Worm (Caenorhabditis elegans): ENCODE measurements around the gene gtf-2H2C.

gtf-2H2C gene

DNA sequence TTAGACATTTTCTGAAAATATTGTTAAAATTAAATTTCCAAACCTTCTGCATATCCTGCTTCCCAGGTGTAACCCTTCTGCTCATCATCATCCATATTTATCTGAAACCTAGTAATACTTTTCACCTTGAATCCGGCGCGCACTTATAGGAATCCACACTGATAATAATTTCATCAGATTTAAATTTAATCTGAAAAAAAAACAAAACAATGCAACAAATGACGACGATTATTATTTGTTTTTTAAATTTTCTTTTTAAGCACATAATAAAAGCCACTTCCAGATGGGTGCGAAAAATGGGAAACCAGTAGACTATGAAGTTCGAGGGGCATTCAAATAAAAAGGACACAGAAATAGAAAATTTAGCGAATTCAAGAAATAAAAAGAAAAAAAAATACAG is at the start of gene gtf-2H2C:
Gene gtf-2H2C, minus strand, starts transcription at position 101 of the 400 bp plus-strand sequence.
- TF ChIP-seq him-1 (tag; optimal IDR thresholded peaks at IDR 0.05) (no peak), W03F9.2 (tag; optimal IDR thresholded peaks at IDR 0.05) (no peak), dao-5 (tag; optimal IDR thresholded peaks at IDR 0.05) (no peak)

DNA sequence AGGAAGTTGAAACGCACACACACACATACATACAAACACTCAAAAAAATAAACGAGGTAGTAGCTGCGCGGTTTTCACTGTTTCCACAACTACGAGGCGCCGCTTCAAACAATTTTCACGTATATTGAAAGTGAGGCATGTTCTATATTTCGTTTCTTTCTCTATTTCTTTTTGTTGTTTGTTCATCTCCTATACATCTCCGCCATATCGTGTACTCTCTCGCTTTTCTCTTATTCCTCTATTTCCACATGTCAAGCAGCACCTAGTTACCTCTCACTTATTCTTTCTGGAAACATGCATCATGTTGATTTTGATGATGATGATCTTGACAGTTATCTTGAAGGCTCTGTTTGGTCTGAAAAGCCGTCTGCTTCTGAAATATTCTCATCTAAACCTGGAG is 46.2 kb upstream of the gtf-2H2C start, which contains the start of gene ZK1128.7:
Gene ZK1128.7, plus strand, starts transcription at position 229 of the 400 bp plus-strand sequence.
- TF ChIP-seq him-1 (tag; optimal IDR thresholded peaks at IDR 0.05): no peak
- no peak for TF ChIP-seq dao-5 (tag; optimal IDR thresholded peaks at IDR 0.05)
- no peak for TF ChIP-seq W03F9.2 (tag; optimal IDR thresholded peaks at IDR 0.05)

DNA sequence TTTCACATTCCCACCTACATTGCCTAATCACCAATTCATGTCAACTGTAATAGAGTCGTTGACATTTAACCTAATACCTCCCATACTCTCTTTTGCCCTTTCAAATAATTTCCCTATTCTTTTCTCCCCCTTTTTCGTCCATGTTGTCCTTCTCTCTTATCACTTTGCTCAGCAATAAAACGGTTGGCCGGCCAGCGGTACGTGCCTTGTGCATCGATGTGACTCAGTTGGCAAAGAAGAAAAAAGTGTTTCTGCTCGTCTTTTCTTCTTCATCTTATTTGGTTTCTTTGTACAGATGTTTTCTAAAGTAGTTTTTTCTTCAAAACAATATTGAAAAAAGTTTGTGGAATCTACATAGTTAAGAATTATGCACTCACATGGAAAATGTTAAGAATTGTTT is 43.9 kb upstream of the gtf-2H2C start:
- TF ChIP-seq him-1 (tag; optimal IDR thresholded peaks at IDR 0.05) (no peak), W03F9.2 (tag; optimal IDR thresholded peaks at IDR 0.05) (no peak), dao-5 (tag; optimal IDR thresholded peaks at IDR 0.05) (no peak)

DNA sequence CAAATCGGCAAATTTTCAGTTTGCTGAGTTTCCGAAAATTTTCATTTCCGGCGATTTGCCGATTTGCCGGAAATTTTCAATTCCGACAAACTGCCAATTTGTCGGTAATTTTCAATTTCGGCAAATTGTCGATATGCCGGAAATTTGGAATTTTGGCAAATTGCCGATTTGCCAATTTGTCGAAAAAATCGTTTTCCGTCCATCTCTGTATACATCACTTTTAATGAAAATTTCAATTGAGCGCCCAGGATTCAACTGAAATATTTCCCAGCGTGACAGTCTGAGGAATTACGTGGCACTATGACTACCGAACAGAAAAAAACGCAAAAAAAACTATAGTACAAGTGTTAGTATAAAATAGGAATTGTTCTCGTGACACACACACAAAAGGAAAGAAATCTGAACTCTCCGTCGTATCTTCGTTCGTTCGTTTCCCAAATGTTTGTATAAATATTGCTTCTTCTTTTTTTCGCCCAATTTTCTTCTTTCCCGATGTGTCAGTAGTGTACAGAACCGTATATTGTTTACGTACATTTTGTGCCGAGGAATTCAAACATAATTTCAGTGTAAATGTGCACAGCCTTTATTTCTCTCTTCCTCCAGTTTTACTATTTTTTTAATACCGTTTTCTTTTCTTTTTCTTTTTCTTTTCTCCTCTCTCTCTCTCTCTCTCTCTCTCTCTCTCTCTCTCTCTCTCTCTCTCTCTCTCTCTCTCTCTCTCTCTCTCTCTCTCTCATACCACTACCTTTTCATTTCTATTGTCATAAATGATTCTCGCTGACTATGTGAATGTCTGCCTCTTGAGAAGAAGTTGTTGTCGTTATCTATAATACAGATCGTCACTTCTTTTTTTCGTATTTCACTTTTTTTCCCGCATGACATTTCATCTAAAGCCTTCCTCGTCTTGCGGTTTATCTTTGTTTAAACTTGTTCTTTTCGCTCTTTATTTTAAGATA is 42.2 kb upstream of the gtf-2H2C start:
- TF ChIP-seq him-1 (tag; optimal IDR thresholded peaks at IDR 0.05): no peak
- no peak for TF ChIP-seq dao-5 (tag; optimal IDR thresholded peaks at IDR 0.05)
- no peak for TF ChIP-seq W03F9.2 (tag; optimal IDR thresholded peaks at IDR 0.05)

DNA sequence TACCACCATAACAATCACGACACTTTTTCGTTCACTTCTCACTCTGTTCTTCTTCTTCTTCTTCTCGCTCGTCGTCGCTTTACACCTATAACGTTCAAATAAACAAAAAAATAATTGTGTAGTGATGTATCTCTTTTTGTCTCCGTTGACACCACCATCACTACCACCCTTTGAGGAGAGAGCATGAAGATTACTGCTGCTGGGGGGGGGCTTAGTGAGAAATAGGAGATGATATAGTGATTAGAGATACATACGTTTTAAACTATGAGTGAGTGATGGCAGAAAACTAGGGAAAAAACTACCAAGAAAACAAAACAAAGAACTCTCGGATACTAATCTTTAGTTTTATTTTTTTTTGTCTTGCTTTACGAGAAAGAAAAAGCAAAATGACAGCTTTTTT is 35.8 kb upstream of the gtf-2H2C start:
- TF ChIP-seq him-1 (tag; optimal IDR thresholded peaks at IDR 0.05) (no peak), W03F9.2 (tag; optimal IDR thresholded peaks at IDR 0.05) (no peak), dao-5 (tag; optimal IDR thresholded peaks at IDR 0.05) (no peak)

DNA sequence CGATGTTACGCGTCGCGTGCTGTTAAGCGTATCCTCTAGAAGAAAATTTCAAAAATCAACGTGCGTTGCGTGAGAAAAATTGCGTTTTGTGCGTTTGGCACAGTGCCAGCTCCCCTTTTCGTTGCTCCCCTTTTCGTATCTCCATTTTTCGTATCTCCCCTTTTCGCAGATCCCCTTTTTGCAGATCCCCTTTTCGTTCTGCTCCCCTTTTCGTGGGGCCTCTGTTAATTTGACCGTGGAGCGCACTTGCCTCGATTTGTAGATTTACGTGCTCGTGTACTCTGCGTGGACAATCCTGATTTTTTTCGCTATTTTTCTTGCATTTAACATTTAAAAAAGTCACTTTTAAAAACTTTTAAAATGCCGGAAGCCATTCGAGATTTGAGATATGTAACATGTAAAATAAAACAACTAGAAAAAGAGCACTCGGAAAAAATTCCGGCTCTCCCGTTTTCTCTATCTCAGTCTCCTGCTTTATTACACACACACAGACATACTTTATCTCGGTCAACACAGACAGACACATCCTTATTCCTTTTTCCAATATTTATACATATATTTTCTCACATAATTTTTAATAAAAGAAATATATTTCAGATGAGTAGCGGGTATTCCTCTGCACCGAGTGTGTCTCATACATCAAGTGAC is 33.1 kb upstream of the gtf-2H2C start, which contains the start of gene ttll-4:
Gene ttll-4, plus strand, starts transcription at position 598 of the 648 bp plus-strand sequence.
- TF ChIP-seq W03F9.2 (tag; optimal IDR thresholded peaks at IDR 0.05) (no peak), him-1 (tag; optimal IDR thresholded peaks at IDR 0.05) (peak; percentile 38)

DNA sequence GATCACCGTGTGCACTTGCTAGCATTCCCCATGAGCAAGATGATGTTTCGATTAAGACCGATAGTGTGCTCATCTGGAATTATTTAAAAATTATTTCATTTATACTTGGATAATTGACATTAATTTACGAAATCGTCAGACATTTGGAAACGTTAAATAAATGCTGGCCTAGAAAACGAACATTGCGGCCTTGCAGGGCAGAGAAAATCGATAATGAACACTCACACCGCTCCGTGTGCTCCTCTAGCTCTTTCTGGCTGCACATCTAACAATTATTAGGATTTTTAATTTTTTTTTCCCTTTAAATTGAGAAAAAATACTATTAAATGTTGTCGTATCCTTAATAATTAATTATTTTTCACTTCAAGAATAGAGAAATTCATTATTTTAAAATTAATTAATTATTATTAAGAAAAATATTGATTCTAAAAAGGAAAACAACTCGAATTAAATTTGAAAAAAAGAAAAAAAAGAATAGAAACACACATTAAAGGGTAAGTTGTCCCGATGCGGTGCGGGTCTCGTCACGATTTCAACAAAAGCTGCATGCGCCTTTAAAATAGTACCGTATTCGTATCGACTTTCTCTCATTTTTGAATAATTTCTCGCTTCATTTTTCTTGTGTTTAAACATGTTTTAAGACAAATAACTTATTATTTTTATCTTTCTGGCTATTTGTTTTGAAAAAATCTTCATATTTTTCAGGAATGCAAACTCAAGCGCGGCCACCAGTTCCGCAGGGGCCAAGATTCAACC is 29.7 kb upstream of the gtf-2H2C start, which contains the start of the genes gtf-2H3 and ham-3:
Gene gtf-2H3, minus strand, starts transcription at position 73 of the 756 bp plus-strand sequence.
Gene ham-3, plus strand, starts transcription at position 706 of the 756 bp plus-strand sequence.
- TF ChIP-seq W03F9.2 (tag; optimal IDR thresholded peaks at IDR 0.05) (peak; percentile 24), dao-5 (tag; optimal IDR thresholded peaks at IDR 0.05) (no peak), him-1 (tag; optimal IDR thresholded peaks at IDR 0.05) (no peak)

DNA sequence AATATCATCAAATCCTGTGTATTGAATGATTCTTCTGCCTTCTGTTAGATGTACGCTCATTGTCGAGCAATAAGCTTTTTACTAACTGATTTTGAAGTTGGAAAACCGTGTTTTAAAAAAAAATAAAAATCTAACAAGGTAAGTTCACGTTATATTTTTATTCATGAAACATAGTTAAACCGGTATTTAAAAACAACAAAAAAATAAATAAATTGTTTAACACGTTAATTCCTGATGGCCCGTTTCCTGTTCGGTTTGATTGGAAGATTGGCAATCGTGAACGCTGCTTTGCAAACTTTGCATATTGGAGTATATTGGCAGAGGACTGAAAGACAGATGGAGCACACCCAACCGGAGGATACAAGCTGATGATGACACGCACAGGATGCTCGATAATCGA is 28.2 kb upstream of the gtf-2H2C start, which contains the start of gene ZK1128.3:
Gene ZK1128.3, minus strand, starts transcription at position 101 of the 400 bp plus-strand sequence.
- TF ChIP-seq W03F9.2 (tag; optimal IDR thresholded peaks at IDR 0.05) (no peak), dao-5 (tag; optimal IDR thresholded peaks at IDR 0.05) (no peak), him-1 (tag; optimal IDR thresholded peaks at IDR 0.05) (no peak)

DNA sequence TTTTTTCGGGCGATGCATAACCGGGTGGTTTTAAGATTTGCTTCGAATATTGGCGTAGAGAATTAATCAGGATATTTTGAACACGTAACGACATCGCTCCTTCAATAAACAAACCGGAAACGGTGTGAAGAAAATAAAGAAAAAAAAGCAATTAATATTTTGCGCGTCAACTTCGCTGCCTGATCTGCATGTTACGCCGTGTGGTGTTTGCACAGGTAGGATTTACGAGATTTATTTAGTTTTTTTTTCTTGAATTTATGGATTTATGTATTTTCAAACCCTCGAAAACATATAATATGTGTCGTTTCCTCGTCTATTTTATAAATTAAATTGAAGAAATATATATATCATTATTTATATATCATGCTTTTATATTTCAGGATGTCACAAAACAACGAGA is 24.1 kb upstream of the gtf-2H2C start, which contains the start of the genes ZK1128.1 and mett-10:
Gene ZK1128.1, minus strand, starts transcription at position 99 of the 400 bp plus-strand sequence.
Gene mett-10, plus strand, starts transcription at position 375 of the 400 bp plus-strand sequence.
- no peak for TF ChIP-seq W03F9.2 (tag; optimal IDR thresholded peaks at IDR 0.05)
- TF ChIP-seq him-1 (tag; optimal IDR thresholded peaks at IDR 0.05): no peak
- TF ChIP-seq dao-5 (tag; optimal IDR thresholded peaks at IDR 0.05): no peak

DNA sequence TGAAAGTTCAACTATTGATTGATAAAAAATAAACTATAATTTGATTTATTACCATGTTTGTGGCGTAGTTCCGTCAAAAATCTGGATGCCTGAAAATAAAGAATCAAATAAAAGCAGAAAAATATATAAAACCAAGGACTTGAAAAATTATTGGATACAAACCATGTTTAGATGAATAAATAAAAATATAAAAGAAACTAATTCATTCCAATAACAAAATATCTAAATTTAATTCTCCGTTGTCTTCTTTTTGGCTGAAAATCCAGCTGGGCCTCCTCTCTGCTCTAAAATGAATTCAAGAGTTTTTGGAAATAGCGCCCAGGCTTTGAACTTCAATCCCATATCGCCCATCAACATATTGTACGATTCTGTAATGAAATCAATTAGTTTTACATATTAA is 22.4 kb upstream of the gtf-2H2C start, which contains the start of gene vps-29:
Gene vps-29, minus strand, starts transcription at position 101 of the 400 bp plus-strand sequence.
- TF ChIP-seq him-1 (tag; optimal IDR thresholded peaks at IDR 0.05) (no peak), W03F9.2 (tag; optimal IDR thresholded peaks at IDR 0.05) (no peak), dao-5 (tag; optimal IDR thresholded peaks at IDR 0.05) (no peak)

DNA sequence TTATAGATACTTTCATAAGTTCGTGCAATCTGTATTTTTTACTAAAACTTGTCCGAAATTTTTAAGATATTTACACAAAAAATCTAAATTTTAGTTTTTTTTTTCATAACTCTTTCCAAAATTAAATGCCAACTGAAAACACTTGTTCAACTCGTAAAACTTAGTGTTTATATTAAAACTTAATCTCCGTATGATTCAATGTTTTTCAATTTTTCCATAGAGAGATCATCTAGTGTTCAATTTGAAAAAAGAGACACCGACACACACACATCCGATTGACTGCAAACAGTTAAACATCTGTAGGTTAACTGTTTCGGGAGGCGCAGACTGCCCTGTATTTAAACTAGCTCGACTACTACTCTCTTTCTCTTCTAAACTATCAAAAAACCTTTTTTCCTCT is 18.4 kb upstream of the gtf-2H2C start, which contains the start of gene T16H12.9:
Gene T16H12.9, plus strand, starts transcription at position 301 of the 400 bp plus-strand sequence.
- no peak for TF ChIP-seq dao-5 (tag; optimal IDR thresholded peaks at IDR 0.05)
- no peak for TF ChIP-seq him-1 (tag; optimal IDR thresholded peaks at IDR 0.05)
- TF ChIP-seq W03F9.2 (tag; optimal IDR thresholded peaks at IDR 0.05): no peak

DNA sequence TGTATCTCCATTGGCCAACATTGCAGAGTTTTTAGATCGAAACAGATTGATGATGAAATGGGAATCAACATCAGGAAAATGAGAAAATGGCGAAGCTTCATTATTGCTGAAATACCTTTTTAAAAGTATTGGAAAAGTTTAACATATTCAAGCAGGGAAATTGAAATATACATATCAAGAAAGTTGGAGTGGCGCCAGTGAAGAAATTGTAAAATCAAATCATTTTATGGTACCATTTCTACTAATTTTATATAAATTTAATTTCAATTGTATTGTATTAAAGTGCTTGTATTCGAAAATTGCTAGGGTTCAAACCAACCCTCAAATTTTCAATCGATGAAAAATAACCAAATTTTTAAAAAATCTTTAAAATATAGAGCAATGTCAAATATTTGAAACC is 15.8 kb upstream of the gtf-2H2C start, which contains the start of gene srt-55:
Gene srt-55, minus strand, starts transcription at position 101 of the 400 bp plus-strand sequence.
- TF ChIP-seq him-1 (tag; optimal IDR thresholded peaks at IDR 0.05): no peak
- TF ChIP-seq dao-5 (tag; optimal IDR thresholded peaks at IDR 0.05): no peak
- no peak for TF ChIP-seq W03F9.2 (tag; optimal IDR thresholded peaks at IDR 0.05)

DNA sequence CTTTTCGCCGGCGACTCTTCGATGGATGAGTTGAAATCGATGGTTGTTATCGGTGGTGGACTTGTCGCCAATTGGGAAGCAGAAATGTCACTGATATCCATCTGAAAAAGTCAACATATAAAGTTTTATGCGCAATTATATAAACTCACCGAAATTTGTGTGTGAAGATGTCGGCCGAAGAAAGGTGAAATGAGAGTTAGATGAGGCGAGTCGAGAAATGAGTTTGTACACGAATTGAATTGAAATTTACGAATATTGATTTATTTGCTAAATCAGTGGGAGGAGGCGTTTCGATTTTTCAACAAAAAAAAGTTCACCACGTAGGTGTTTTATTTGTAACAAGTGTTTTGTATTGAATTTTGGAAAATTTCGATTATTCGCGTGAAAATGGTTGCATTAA is 10.8 kb upstream of the gtf-2H2C start, which contains the start of gene kel-10:
Gene kel-10, minus strand, starts transcription at position 101 of the 400 bp plus-strand sequence.
- TF ChIP-seq W03F9.2 (tag; optimal IDR thresholded peaks at IDR 0.05) (no peak), dao-5 (tag; optimal IDR thresholded peaks at IDR 0.05) (no peak), him-1 (tag; optimal IDR thresholded peaks at IDR 0.05) (no peak)

Measured in whole organism, L4/young adult.